Fruit fly (Drosophila melanogaster) whole organism, wandering third instar larva: ENCODE data around the gene His2Av.

Experiments used
- Abd-B ChIP-seq: fragments of >200 bp; optimal IDR thresholded peaks from 2 replicates; lab custom pipeline; 2017; ENCODE audit warnings: missing biosample characterization, missing genetic modification characterization
- CG32264 ChIP-seq: fragments of 200-800 bp; sonication (Bioruptor generic); optimal IDR thresholded peaks from 2 replicates; lab custom pipeline; 2016; ENCODE audit warnings: missing biosample characterization, missing genetic modification characterization
- CG9705 ChIP-seq: fragments of 200-800 bp; sonication (Bioruptor generic); optimal IDR thresholded peaks from 2 replicates; lab custom pipeline; 2018; ENCODE audit warnings: missing biosample characterization, mild to moderate bottlenecking, missing genetic modification characterization
- CrebA ChIP-seq: fragments of 200-800 bp; sonication (Bioruptor generic); optimal IDR thresholded peaks from 2 replicates; lab custom pipeline; 2016; ENCODE audit warnings: missing biosample characterization, mild to moderate bottlenecking, missing genetic modification characterization, borderline replicate concordance
- Dfd ChIP-seq: fragments of >200 bp; optimal IDR thresholded peaks from 2 replicates; lab custom pipeline; 2017; ENCODE audit warnings: missing biosample characterization, missing genetic modification characterization
- GATAd ChIP-seq: sonication (Bioruptor generic); optimal IDR thresholded peaks from 2 replicates; lab custom pipeline; 2016; ENCODE audit warnings: missing biosample characterization, missing genetic modification characterization
- Hr78 ChIP-seq: fragments of >200 bp; optimal IDR thresholded peaks from 2 replicates; lab custom pipeline; 2017; ENCODE audit warnings: missing biosample characterization, missing genetic modification characterization
- Mio ChIP-seq: sonication (Bioruptor generic); optimal IDR thresholded peaks from 2 replicates; lab custom pipeline; 2016; ENCODE audit warnings: missing biosample characterization, missing genetic modification characterization
- Myc ChIP-seq: fragments of >200 bp; optimal IDR thresholded peaks from 2 replicates; lab custom pipeline; 2017
- N ChIP-seq: fragments of >200 bp; optimal IDR thresholded peaks from 2 replicates; lab custom pipeline; 2018; ENCODE audit warnings: missing biosample characterization, missing external identifiers, missing genetic modification characterization
- OdsH ChIP-seq: fragments of 200-800 bp; sonication (Bioruptor generic); optimal IDR thresholded peaks from 2 replicates; lab custom pipeline; 2016; ENCODE audit warnings: missing biosample characterization, mild to moderate bottlenecking, missing genetic modification characterization
- Rel ChIP-seq, 2 experiments: fragments of 200-800 bp; sonication (Bioruptor generic) in 1 of 2; optimal IDR thresholded peaks; 2 replicates in 1 of 2; 3 replicates in 1 of 2; lab custom pipeline; 2016 to 2019; ENCODE audit warnings: mild to moderate bottlenecking in 2 of 2, missing biosample characterization in 2 of 2, missing genetic modification characterization in 2 of 2, moderate library complexity in 1 of 2
- Sp1 ChIP-seq: fragments of 200-800 bp; sonication (Bioruptor generic); optimal IDR thresholded peaks from 3 replicates; lab custom pipeline; 2019; ENCODE audit warnings: missing biosample characterization, mild to moderate bottlenecking, missing genetic modification characterization, moderate library complexity
- br ChIP-seq: fragments of 200-800 bp; sonication (Bioruptor generic); optimal IDR thresholded peaks from 2 replicates; lab custom pipeline; 2016; ENCODE audit warnings: missing biosample characterization, missing genetic modification characterization
- brk ChIP-seq: fragments of 200-800 bp; sonication (Bioruptor generic); optimal IDR thresholded peaks from 2 replicates; lab custom pipeline; 2016; ENCODE audit warnings: missing biosample characterization, mild to moderate bottlenecking, missing genetic modification characterization
- dl ChIP-seq, 2 experiments: fragments of 175-275, 200-275 bp in 1 of 2; fragments of 200-275 bp in 1 of 2; sonication (Bioruptor generic); optimal IDR thresholded peaks; lab custom pipeline; 2018; ENCODE audit warnings: mild to moderate bottlenecking in 2 of 2, missing biosample characterization in 2 of 2, missing genetic modification characterization in 2 of 2, moderate library complexity in 2 of 2; ENCODE audit not compliant: partially characterized antibody in 2 of 2, insufficient read depth in 1 of 2
- dmrt93B ChIP-seq: fragments of 200-800 bp; sonication (Bioruptor generic); optimal IDR thresholded peaks from 2 replicates; lab custom pipeline; 2018; ENCODE audit warnings: missing biosample characterization, mild to moderate bottlenecking, missing genetic modification characterization
- ey ChIP-seq: fragments of 200-800 bp; sonication (Bioruptor generic); optimal IDR thresholded peaks from 2 replicates; lab custom pipeline; 2016; ENCODE audit warnings: missing biosample characterization, missing genetic modification characterization
- foxo ChIP-seq, 2 experiments: fragments of 200-800 bp; sonication (Bioruptor generic); optimal IDR thresholded peaks; 2 replicates in 1 of 2; 3 replicates in 1 of 2; lab custom pipeline; 2016 to 2017; ENCODE audit warnings: missing biosample characterization in 2 of 2, missing genetic modification characterization in 2 of 2
- fru ChIP-seq: fragments of 200-800 bp; sonication (Bioruptor generic); optimal IDR thresholded peaks from 3 replicates; lab custom pipeline; 2016; ENCODE audit warnings: missing biosample characterization, mild to moderate bottlenecking, missing genetic modification characterization
- h ChIP-seq: fragments of 200-800 bp; sonication (Bioruptor generic); optimal IDR thresholded peaks from 3 replicates; lab custom pipeline; 2016; ENCODE audit warnings: missing biosample characterization, mild to moderate bottlenecking, missing genetic modification characterization
- jim ChIP-seq: fragments of 175-275, 200-325 bp; sonication (Bioruptor generic); optimal IDR thresholded peaks from 2 replicates; lab custom pipeline; 2016; ENCODE audit warnings: missing biosample characterization, mild to moderate bottlenecking, missing genetic modification characterization
- lola ChIP-seq: fragments of >200 bp; optimal IDR thresholded peaks from 2 replicates; lab custom pipeline; 2017; ENCODE audit warnings: missing biosample characterization, missing genetic modification characterization
- pan ChIP-seq: fragments of >200 bp; optimal IDR thresholded peaks from 2 replicates; lab custom pipeline; 2017
- psq ChIP-seq: fragments of 200-800 bp; sonication (Bioruptor generic); optimal IDR thresholded peaks from 3 replicates; lab custom pipeline; 2017; ENCODE audit warnings: missing biosample characterization, mild to moderate bottlenecking, missing genetic modification characterization, moderate library complexity
- rgr ChIP-seq: fragments of 200-800 bp; sonication (Bioruptor generic); optimal IDR thresholded peaks from 3 replicates; lab custom pipeline; 2016; ENCODE audit warnings: missing biosample characterization, mild to moderate bottlenecking, missing genetic modification characterization
- sage ChIP-seq: fragments of 200-800 bp; sonication (Bioruptor generic); optimal IDR thresholded peaks from 2 replicates; lab custom pipeline; 2016; ENCODE audit warnings: missing biosample characterization, mild to moderate bottlenecking, missing genetic modification characterization
- sv ChIP-seq: fragments of 200-800 bp; sonication (Bioruptor generic); optimal IDR thresholded peaks from 3 replicates; lab custom pipeline; 2016; ENCODE audit warnings: missing biosample characterization, missing genetic modification characterization
- tai ChIP-seq: sonication (Bioruptor generic); optimal IDR thresholded peaks from 2 replicates; lab custom pipeline; 2016; ENCODE audit warnings: missing biosample characterization, missing genetic modification characterization
- usp ChIP-seq: fragments of >200 bp; optimal IDR thresholded peaks from 2 replicates; lab custom pipeline; 2017; ENCODE audit warnings: missing biosample characterization, missing genetic modification characterization
- woc ChIP-seq: sonication (Bioruptor generic); optimal IDR thresholded peaks from 2 replicates; lab custom pipeline; 2016; ENCODE audit warnings: missing biosample characterization, mild to moderate bottlenecking, missing genetic modification characterization

His2Av gene

dm6 chr3R:26862848-26863448, 3.8 kb upstream of the His2Av start, which contains the start of the genes Lerp and IntS12:
Gene Lerp, minus strand, starts transcription at chr3R:26863130.
Gene IntS12, plus strand, starts transcription at chr3R:26863376.
- no peak for TF ChIP-seq usp (GFP tag; lab: Kevin White, UChicago)
- peak; percentile 90 for TF ChIP-seq fru (GFP tag; lab: Kevin White, UChicago)
- no peak for TF ChIP-seq pan (lab: Kevin White, UChicago)
- no peak for TF ChIP-seq GATAd (GFP tag; lab: Kevin White, UChicago)
- TF ChIP-seq Abd-B (GFP tag; lab: Kevin White, UChicago): no peak
- no peak for TF ChIP-seq CG9705 (GFP tag; lab: Kevin White, UChicago)
- no peak for TF ChIP-seq dl (GFP tag; optimal IDR thresholded peaks at IDR 0.05; lab: Kevin White, UChicago; ENCODE audit: insufficient read depth in 1 of 2, partially characterized antibody in 2 of 2)
- TF ChIP-seq lola (GFP tag; lab: Kevin White, UChicago): no peak
- no peak for TF ChIP-seq ey (GFP tag; lab: Kevin White, UChicago)
- TF ChIP-seq OdsH (GFP tag; lab: Kevin White, UChicago): no peak
- no peak for TF ChIP-seq h (GFP tag; lab: Kevin White, UChicago)
- no peak for TF ChIP-seq Dfd (GFP tag; lab: Kevin White, UChicago)
- TF ChIP-seq brk: no peak
- TF ChIP-seq Myc: peak; percentile 18
- no peak for TF ChIP-seq CG32264 (GFP tag; lab: Kevin White, UChicago)
- TF ChIP-seq tai (GFP tag; lab: Kevin White, UChicago): no peak
- no peak for TF ChIP-seq br (GFP tag; lab: Kevin White, UChicago)
- no peak for TF ChIP-seq Rel (GFP tag; optimal IDR thresholded peaks at IDR 0.05; lab: Kevin White, UChicago)
- no peak for TF ChIP-seq Rel (tag; optimal IDR thresholded peaks at IDR 0.05; lab: Kevin White, UChicago)

dm6 chr3R:26867457-26868044, 822 bp downstream of the His2Av start:
- no peak for TF ChIP-seq ey (GFP tag; lab: Kevin White, UChicago)
- TF ChIP-seq usp (GFP tag; lab: Kevin White, UChicago): no peak
- no peak for TF ChIP-seq Mio

dm6 chr3R:26869431-26869830, 2.7 kb downstream of the His2Av start:
- TF ChIP-seq dmrt93B (GFP tag; lab: Kevin White, UChicago) (no peak), ey (GFP tag; lab: Kevin White, UChicago) (no peak), pan (lab: Kevin White, UChicago) (no peak), foxo (GFP tag; optimal IDR thresholded peaks at IDR 0.05; lab: Kevin White, UChicago) (no peak), jim (GFP tag; lab: Kevin White, UChicago) (no peak), sage (GFP tag; lab: Kevin White, UChicago) (no peak), Dfd (GFP tag; lab: Kevin White, UChicago) (no peak), psq (GFP tag; lab: Kevin White, UChicago) (no peak), Mio (no peak), N (GFP tag; lab: Kevin White, UChicago) (no peak), Rel (GFP tag; optimal IDR thresholded peaks at IDR 0.05; lab: Kevin White, UChicago) (no peak), Rel (tag; optimal IDR thresholded peaks at IDR 0.05; lab: Kevin White, UChicago) (no peak), OdsH (GFP tag; lab: Kevin White, UChicago) (no peak), Myc (no peak), h (GFP tag; lab: Kevin White, UChicago) (no peak), rgr (GFP tag; lab: Kevin White, UChicago) (no peak), Abd-B (GFP tag; lab: Kevin White, UChicago) (no peak), lola (GFP tag; lab: Kevin White, UChicago) (no peak)

- TF ChIP-seq CG9705 (GFP tag; lab: Kevin White, UChicago): no peak
These were observed 3.8 kb downstream of the His2Av start for dm6 chr3R:26870494-26870893.

- no peak for TF ChIP-seq brk
- TF ChIP-seq CrebA (GFP tag; lab: Kevin White, UChicago): no peak
- no peak for TF ChIP-seq N (GFP tag; lab: Kevin White, UChicago)
- no peak for TF ChIP-seq dl (GFP tag; optimal IDR thresholded peaks at IDR 0.05; lab: Kevin White, UChicago; ENCODE audit: insufficient read depth in 1 of 2, partially characterized antibody in 2 of 2)
- TF ChIP-seq sv (GFP tag; lab: Kevin White, UChicago): no peak
- TF ChIP-seq lola (GFP tag; lab: Kevin White, UChicago): no peak
- no peak for TF ChIP-seq woc (GFP tag; lab: Kevin White, UChicago)
- no peak for TF ChIP-seq Sp1
- no peak for TF ChIP-seq Hr78 (GFP tag; lab: Kevin White, UChicago)
- TF ChIP-seq fru (GFP tag; lab: Kevin White, UChicago): no peak
- TF ChIP-seq h (GFP tag; lab: Kevin White, UChicago): no peak
- TF ChIP-seq foxo (GFP tag; optimal IDR thresholded peaks at IDR 0.05; lab: Kevin White, UChicago): no peak
- no peak for TF ChIP-seq GATAd (GFP tag; lab: Kevin White, UChicago)
- TF ChIP-seq, all 38 proteins: peak for 0
These were observed 4.3 kb downstream of the His2Av start for dm6 chr3R:26871061-26871460.
